Worm (Caenorhabditis elegans): ENCODE results near the gene C31G12.1.

Gene C31G12.1

DNA sequence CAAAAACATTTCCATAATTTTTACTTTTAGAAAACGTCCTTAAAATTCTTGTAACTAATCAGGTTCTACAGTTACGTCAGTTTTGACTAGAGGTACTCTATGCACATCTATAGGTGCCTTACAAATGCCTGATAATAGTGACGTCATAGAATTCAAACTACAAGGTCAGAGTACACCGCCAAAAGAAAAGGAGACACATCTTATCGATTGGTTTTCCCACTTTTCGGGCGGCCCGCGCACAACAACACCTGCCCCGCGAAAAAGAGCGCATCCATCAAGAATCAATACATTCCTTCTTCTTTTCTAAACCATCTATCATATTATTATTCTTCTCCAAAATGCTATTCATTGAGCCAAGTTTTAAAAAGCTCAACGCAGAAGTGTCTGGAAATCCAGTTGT lies at the start of gene C31G12.1:
Gene C31G12.1 (plus strand): TSS at position 301 of the 400 bp plus-strand sequence.
- no peak for TF ChIP-seq unc-62 (GFP tag; optimal IDR thresholded peaks at IDR 0.05)

DNA sequence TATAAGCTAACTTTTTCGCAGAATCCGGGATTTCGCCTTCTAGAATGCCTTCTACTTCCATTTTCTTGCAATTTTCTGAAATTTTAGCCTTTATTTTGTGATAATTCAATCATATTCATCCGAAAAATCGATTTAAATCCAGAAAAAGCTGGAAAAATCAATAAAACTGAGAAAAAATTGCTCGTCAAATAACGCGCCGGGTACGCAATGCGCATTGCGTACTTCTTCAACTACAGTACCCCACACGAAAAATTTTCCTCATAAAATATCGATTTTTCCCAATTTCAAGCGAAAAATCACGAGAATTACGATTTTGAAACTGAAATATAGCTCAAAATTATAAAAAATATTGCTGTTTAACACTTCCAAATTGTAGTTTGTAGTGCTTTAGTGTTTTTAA lies 48.7 kb upstream of the C31G12.1 start, which contains the start of gene Y37H2A.12:
Gene Y37H2A.12 (minus strand): TSS at position 81 of the 400 bp plus-strand sequence.
- no peak for TF ChIP-seq unc-62 (GFP tag; optimal IDR thresholded peaks at IDR 0.05)

DNA sequence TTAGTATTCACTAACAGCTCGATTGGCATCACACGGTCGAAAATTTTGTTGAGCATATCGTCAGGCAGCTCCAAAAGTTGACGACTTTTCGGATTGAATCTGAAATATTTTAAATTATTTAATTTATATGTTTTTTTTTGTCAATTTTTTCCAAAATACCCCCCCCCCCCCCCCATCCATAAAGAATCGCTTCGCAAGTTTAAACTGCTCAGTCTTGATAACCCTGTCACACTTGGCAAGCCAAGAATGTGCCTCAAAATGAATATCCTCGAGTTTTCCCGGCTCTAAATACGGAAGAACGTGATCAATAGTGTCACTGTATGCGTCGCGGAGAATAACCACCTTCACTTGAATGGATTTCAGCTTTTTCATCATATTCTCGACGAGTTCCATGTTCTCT lies 46.6 kb upstream of the C31G12.1 start, which contains the start of gene Y37H2A.18:
Gene Y37H2A.18 (minus strand): TSS at position 101 of the 400 bp plus-strand sequence.
- no peak for TF ChIP-seq unc-62 (GFP tag; optimal IDR thresholded peaks at IDR 0.05)

DNA sequence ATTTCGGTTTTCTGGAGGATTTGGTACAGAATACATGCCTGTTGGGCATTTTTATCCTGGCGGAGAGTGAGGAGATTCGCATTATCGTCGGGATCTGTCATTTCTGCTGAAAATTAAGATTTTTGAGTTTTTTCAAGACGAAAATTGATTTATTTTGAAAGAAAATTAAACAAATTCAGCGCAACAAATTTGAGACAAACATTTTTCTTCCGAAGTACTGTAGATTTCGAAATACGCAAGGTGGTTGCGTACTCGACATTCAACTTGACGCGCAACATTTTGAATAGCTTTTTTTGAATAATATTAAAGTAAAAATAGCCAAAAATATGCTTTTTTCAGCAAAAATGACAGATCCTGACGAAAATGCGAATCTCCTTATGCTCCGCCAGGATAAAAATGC lies 45.4 kb upstream of the C31G12.1 start, which contains the start of gene Y37H2A.7:
Gene Y37H2A.7 (minus strand): TSS at position 101 of the 400 bp plus-strand sequence.
- no peak for TF ChIP-seq unc-62 (GFP tag; optimal IDR thresholded peaks at IDR 0.05)

DNA sequence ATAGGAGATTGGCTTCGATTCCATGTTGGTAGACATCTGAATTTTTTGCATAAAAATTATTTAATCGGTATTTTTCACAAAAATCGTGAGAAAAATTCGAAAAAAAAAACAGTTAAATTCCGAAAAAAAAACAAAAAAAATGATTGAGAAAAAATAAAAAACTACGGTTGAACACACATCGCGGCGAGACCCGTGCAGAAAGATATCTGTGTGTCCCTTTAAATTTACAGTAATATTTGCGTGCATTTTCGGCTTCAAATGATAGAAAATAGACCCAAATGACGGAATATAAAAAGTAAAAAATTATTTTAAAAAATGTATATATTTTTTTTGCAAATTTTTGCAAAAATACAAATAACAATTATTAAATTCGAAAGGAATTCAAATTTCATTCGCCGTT lies 42.1 kb upstream of the C31G12.1 start:
- TF ChIP-seq unc-62 (GFP tag; optimal IDR thresholded peaks at IDR 0.05), result no peak

DNA sequence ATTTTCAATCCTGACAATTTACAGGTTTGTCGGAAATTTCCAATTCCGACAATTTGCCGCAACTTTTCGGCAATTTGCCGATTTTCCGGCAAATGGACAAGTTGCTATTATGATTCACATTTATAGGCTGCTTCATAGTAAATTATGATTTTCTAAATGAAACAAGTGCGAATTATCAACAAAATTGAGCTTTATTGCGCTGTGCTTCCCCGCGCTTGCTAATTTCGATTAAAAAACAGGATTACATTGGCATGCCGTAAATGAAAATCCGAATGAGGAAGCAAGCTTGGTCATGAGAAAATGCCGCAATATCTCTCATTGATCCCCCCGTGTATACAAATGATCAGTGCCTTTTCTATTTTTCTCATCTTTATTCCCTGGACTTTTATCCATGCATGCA lies 41.1 kb upstream of the C31G12.1 start, which contains the start of gene Y37H2A.10:
Gene Y37H2A.10 (plus strand): TSS at position 301 of the 400 bp plus-strand sequence.
- TF ChIP-seq unc-62 (GFP tag; optimal IDR thresholded peaks at IDR 0.05), result no peak

DNA sequence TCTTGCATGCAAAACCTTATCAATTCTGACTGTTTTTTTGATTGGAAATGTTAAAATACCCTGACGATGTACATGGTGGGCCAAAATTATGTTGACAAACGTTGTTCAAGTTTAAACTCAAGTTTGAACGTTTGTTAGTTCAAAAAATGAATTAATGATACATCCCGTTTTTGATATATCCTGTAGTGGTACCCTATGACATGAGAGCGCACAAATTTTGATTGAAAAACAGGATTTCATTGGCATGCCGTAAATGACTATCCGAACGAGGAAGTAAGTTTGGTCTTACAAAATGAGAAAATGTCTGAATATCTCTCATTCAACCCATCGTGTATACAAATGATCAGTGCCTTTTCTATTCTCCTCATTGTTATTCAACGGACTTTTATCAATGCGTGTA lies 38.6 kb upstream of the C31G12.1 start, which contains the start of gene Y37H2A.11:
Gene Y37H2A.11 (plus strand): TSS at position 301 of the 400 bp plus-strand sequence.
- TF ChIP-seq unc-62 (GFP tag; optimal IDR thresholded peaks at IDR 0.05), result no peak

DNA sequence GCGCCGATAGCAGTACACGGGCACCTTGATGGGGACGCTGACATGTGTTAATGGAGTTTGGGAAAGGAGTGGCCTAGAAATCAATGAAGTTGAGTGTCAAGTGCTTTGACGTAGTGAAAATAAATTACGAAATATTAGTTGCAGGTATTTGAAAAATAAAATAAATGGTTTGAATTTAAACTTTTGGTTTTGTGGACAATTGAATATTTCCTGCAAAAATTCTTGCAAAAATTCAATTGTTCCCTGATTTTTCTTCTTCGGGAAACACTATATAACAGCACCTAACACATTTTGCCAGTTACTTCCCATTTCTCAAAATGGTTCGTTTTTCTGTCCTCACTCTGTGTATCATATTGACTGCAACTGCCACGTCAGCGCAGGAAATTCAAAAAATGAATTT lies 37.2 kb upstream of the C31G12.1 start, which contains the start of gene Y37H2A.13:
Gene Y37H2A.13 (plus strand): TSS at position 301 of the 400 bp plus-strand sequence.
- no peak for TF ChIP-seq unc-62 (GFP tag; optimal IDR thresholded peaks at IDR 0.05)

DNA sequence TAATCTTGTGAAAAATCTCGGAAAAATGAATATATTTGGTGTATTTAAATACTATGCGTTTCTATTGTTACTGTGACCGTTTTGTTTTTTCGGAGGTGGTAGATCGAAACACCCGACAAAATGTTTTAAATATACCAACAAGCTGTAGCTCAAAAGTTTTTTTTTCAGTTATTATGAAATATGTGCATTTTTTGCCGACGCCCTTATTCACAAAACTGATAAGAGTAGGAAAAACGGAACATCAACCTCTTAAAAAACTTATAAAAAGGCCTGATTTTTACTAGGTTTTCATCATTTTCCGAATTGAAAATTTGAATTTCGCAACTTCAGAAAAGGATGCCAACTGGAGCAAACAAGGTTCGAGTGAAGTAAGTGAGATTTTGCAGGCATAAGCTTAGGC lies 36.3 kb upstream of the C31G12.1 start, which contains the start of gene Y37H2A.14:
Gene Y37H2A.14 (plus strand): TSS at position 301 of the 400 bp plus-strand sequence.
- no peak for TF ChIP-seq unc-62 (GFP tag; optimal IDR thresholded peaks at IDR 0.05)

DNA sequence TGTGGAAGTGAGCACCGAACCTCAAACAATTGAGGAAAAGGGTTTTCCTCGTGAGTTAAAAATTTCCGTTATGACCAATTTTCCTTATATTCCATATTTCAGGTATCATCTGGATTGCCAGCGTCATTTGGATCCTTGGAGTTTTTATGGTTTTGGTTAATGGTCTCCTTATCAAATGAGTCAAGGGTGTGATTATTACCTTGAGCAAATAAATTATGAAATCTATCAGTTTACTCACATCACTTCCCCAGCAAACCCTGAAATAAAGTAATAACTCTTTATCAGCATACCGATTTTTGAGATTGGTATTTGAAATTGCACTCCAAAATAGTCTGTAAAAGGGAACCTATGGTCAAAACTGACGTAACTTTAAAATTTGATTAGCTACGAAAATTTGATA lies 35.3 kb upstream of the C31G12.1 start:
- TF ChIP-seq unc-62 (GFP tag; optimal IDR thresholded peaks at IDR 0.05), result no peak

DNA sequence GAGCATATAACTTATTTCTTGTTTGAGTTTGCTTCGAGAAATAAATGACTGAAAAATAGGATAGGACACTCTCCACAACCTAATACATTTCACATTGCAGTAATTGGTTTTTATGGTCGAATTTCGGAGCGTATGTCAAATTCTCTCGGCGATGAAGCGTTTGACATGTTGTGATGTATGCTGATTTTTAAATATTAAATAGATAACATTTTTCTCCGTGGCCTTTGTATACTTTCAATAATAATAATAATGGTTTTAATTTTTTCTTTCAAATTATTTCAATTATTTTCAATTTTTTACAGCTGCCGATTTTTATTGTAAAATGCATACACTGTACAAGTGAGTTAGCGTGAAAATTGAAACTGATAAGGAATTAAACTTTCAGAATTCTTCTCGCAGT lies 33.7 kb upstream of the C31G12.1 start, which contains the start of gene C14A6.3:
Gene C14A6.3 (plus strand): TSS at position 301 of the 400 bp plus-strand sequence.
- TF ChIP-seq unc-62 (GFP tag; optimal IDR thresholded peaks at IDR 0.05), result no peak

DNA sequence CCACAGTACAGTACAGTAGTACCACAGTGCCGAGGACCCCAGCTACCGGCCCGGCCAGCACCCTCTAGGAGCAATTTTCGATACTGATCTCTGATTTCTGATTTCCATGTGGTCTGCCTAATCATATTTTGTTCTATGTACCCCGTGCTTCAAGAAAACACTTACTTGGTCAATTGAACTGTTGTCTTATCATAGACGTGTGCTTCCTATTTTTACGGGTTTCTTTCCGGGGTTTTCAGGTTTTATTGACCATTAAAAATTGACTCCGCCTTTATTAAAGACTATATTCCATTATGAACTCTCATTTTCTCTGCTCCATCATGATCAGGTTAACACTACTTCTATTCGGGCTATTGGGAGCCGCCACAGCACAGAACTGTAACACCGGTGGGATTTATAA lies 22.1 kb upstream of the C31G12.1 start, which contains the start of gene clec-48:
Gene clec-48 (plus strand): TSS at position 320 of the 400 bp plus-strand sequence.
- TF ChIP-seq unc-62 (GFP tag; optimal IDR thresholded peaks at IDR 0.05), result no peak

DNA sequence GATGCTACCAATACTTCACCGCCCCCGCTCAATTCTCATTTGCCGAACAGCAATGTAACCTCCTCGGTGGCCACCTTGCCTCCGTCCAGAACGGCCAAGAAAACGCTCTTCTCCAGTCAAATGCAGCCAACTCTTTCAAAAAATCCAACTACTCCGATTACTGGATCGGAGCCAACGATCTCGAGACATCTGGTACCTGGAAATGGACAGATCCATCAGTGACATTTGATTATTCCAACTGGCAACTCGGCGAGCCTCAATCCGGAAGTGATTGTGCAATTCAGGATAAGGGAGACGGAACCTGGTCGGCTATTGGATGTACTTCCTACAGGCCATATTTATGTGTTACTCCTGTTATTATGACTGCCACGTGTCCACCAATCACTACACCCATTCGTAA lies 21.6 kb upstream of the C31G12.1 start:
- TF ChIP-seq unc-62 (GFP tag; optimal IDR thresholded peaks at IDR 0.05), result no peak

DNA sequence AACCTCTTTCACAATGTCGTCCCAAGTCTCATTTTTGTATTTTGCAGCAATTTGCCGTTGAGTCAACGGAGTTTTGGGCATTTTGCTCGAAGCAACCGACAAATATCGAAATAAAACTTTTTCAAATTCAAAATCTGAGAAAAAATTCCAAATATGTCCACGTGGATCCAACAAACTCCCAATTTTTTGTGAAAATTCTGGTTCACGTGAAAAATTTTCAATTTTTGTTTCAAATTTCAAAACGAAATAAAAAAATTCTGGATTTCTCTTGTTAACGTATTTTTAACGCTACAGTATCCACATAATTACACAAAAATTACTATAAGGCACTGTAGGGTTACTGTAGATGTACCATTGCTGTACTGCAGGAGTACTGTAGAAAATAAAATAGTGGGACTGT lies 18.5 kb upstream of the C31G12.1 start, which contains the start of gene C14A6.13:
Gene C14A6.13 (minus strand): TSS at position 101 of the 400 bp plus-strand sequence.
- TF ChIP-seq unc-62 (GFP tag; optimal IDR thresholded peaks at IDR 0.05), result no peak

DNA sequence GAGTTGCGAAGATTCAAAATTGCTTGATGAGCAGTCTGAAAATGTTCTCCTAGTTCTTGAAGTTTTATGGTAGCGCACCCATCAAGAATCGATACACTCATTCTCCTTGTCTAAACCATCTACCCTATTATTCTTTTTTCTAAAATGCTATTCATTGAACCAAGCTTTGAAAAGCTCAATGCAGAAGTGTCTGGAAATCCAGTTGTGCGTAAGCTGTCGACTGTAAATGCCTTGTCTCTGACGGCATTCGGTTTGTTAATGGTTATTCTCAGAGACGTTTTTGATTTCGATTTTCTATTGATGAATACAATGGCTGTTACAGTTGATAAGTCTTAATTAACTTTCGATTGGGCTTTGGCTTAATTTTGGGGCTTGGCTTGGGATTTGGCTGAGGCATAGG lies 17.2 kb upstream of the C31G12.1 start, which contains the start of gene C14A6.12:
Gene C14A6.12 (minus strand): TSS at position 101 of the 400 bp plus-strand sequence.
- no peak for TF ChIP-seq unc-62 (GFP tag; optimal IDR thresholded peaks at IDR 0.05)

DNA sequence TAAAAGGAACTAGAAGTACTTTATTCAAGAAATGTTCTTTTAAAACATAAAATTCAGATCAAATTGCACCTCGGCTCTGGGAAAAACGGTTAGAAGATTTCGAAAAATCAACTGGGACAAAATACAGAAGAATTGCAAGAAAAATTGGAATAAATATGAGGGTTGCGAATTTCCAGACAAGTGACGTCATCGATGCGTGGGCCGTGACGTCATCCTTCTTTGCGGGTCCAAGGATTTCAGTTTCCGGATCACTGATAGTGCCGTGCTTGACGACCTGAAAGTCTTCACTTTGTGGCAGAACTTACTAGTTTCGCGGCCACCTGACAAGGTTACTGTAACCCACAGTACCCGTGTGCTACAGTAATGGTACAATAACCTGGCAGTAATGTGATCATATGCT lies 16.3 kb upstream of the C31G12.1 start:
- no peak for TF ChIP-seq unc-62 (GFP tag; optimal IDR thresholded peaks at IDR 0.05)

DNA sequence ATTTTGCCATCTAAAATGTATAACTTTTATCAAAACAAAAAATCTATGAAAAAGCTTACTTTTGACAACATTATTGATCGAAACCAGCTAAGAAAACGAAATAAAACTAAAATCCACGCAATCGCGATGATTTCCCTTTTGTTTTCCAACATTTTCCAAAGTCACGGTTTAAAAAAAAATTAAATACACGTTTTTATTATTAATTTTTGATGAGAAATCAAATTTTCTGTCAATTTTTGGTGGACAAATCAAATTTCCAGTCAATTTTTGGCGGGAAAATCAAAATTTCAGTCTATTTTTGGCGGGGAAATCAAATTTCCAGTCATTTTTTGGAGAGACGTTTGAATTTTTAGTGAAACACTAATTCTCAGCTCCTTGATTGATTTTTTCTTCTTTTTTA lies 15.0 kb upstream of the C31G12.1 start, which contains the start of gene C14A6.5:
Gene C14A6.5 (minus strand): TSS at position 101 of the 400 bp plus-strand sequence.
- no peak for TF ChIP-seq unc-62 (GFP tag; optimal IDR thresholded peaks at IDR 0.05)

Measured in whole organism, dauer.